Worm (Caenorhabditis elegans) whole organism, L4 larva: ENCODE measurements around the gene his-48.

Source experiments
- T20F7.1 ChIP-seq: fragments of 200-800 bp; sonication (Bioruptor generic); optimal IDR thresholded peaks from 2 replicates; lab custom pipeline; 2018; ENCODE audit warnings: mild to moderate bottlenecking, missing genetic modification characterization, missing compliant biosample characterization
- ZK546.5 ChIP-seq, 2 experiments: sonication (generic microtip); optimal IDR thresholded peaks; 2 replicates each; lab custom pipeline; 2017; ENCODE audit warnings: missing biosample characterization in 2 of 2, missing genetic modification characterization in 2 of 2
- dpl-1 ChIP-seq: fragments of 150-350 bp; optimal IDR thresholded peaks from 2 replicates; lab custom pipeline; 2014; ENCODE audit warnings: missing biosample characterization, missing genetic modification reagents, missing genetic modification characterization
- lin-39 ChIP-seq: fragments of 150-350 bp; optimal IDR thresholded peaks from 2 replicates; lab custom pipeline; 2014; ENCODE audit warnings: missing biosample characterization, missing genetic modification reagents, missing genetic modification characterization
- lir-3 ChIP-seq: sonication (generic microtip); optimal IDR thresholded peaks from 2 replicates; lab custom pipeline; 2016; ENCODE audit warnings: mild to moderate bottlenecking, missing genetic modification characterization, missing compliant biosample characterization
- mep-1 ChIP-seq: fragments of 150-350 bp; sonication (generic microtip); optimal IDR thresholded peaks from 3 replicates; lab custom pipeline; 2014; ENCODE audit warnings: missing biosample characterization, missing genetic modification characterization
- nhr-76 ChIP-seq: fragments of 150-350 bp; optimal IDR thresholded peaks from 2 replicates; lab custom pipeline; 2014; ENCODE audit warnings: missing biosample characterization, missing genetic modification characterization
- pha-4 ChIP-seq, 2 experiments: fragments of 150-350 bp in 1 of 2; fragments of 200-800 bp in 1 of 2; sonication (Bioruptor generic) in 1 of 2; IDR thresholded peaks in 1 of 2; optimal IDR thresholded peaks in 1 of 2; 2 replicates each; pipeline versions ENCODE4 v1.3.6 to Lab custom; 2014 to 2022; ENCODE audit warnings: missing genetic modification characterization in 2 of 2, missing genetic modification reagents in 2 of 2, missing biosample characterization in 1 of 2, missing compliant biosample characterization in 1 of 2
- snpc-4 ChIP-seq: fragments of 150-350 bp; optimal IDR thresholded peaks from 2 replicates; lab custom pipeline; 2014; ENCODE audit warnings: missing biosample characterization, missing genetic modification characterization
- unc-39 ChIP-seq: sonication (generic microtip); optimal IDR thresholded peaks from 2 replicates; lab custom pipeline; 2017; ENCODE audit warnings: missing biosample characterization, missing genetic modification characterization
- zag-1 ChIP-seq: fragments of 150-350 bp; optimal IDR thresholded peaks from 2 replicates; lab custom pipeline; 2014; ENCODE audit warnings: missing biosample characterization, missing genetic modification characterization
- ztf-11 ChIP-seq: fragments of 150-350 bp; optimal IDR thresholded peaks from 2 replicates; lab custom pipeline; 2014; ENCODE audit warnings: missing biosample characterization, missing genetic modification characterization

ce11 chrIV:11316106-11316505 lies 8.4 kb upstream of the his-48 start:
- TF ChIP-seq zag-1 (tag; lab: Kevin White, UChicago) (no peak), dpl-1 (no peak), pha-4 (GFP tag; IDR thresholded peaks at IDR 0.05; lab: Robert Waterston, UW) (no peak), pha-4 (tag; optimal IDR thresholded peaks at IDR 0.05; lab: Kevin White, UChicago) (no peak), T20F7.1 (no peak), mep-1 (no peak), snpc-4 (tag; lab: Kevin White, UChicago) (no peak), unc-39 (tag; lab: Kevin White, UChicago) (no peak), nhr-76 (tag; lab: Kevin White, UChicago) (no peak), ztf-11 (tag; lab: Kevin White, UChicago) (no peak), lin-39 (tag; lab: Kevin White, UChicago) (no peak), ZK546.5 (tag; optimal IDR thresholded peaks at IDR 0.05; lab: Kevin White, UChicago) (no peak), lir-3 (tag; lab: Kevin White, UChicago) (no peak)
